Worm (Caenorhabditis elegans) whole organism, L1 larva: Measurements from ENCODE around the gene M02D8.6.

Experiments used
- ama-1 ChIP-seq: fragments of 150-350 bp; optimal IDR thresholded peaks from 2 replicates; lab custom pipeline; 2014
- nhr-11 ChIP-seq: fragments of 150-350 bp; optimal IDR thresholded peaks from 2 replicates; lab custom pipeline; 2014; ENCODE audit warnings: missing biosample characterization, missing genetic modification characterization

- no peak for TF ChIP-seq ama-1 (lab: Kevin White, UChicago)
- no peak for TF ChIP-seq nhr-11
Observed at ce11 chrX:8763607-8764006, 31.9 kb upstream of the M02D8.6 start, which contains the start of gene zig-12.
